Worm (Caenorhabditis elegans) whole organism, L2 larva: ENCODE results near the gene B0391.14.

Source experiments
- C34F6.9 ChIP-seq: fragments of 150-350 bp; optimal IDR thresholded peaks from 2 replicates; lab custom pipeline; 2014; ENCODE audit warnings: missing biosample characterization, missing genetic modification characterization
- F13H6.1 ChIP-seq: sonication (generic microtip); optimal IDR thresholded peaks from 2 replicates; lab custom pipeline; 2016; ENCODE audit warnings: missing genetic modification characterization, missing compliant biosample characterization
- R02D3.7 ChIP-seq: fragments of 150-350 bp; optimal IDR thresholded peaks from 2 replicates; lab custom pipeline; 2014; ENCODE audit warnings: missing biosample characterization, missing genetic modification characterization
- Y55F3AM.14 ChIP-seq: fragments of 200-800 bp; sonication (Bioruptor generic); optimal IDR thresholded peaks from 2 replicates; lab custom pipeline; 2018; ENCODE audit warnings: mild to moderate bottlenecking, missing genetic modification characterization, missing compliant biosample characterization
- ZK546.5 ChIP-seq: sonication (generic microtip); optimal IDR thresholded peaks from 2 replicates; lab custom pipeline; 2017; ENCODE audit warnings: missing biosample characterization, missing genetic modification characterization
- alr-1 ChIP-seq: fragments of 150-350 bp; optimal IDR thresholded peaks from 2 replicates; lab custom pipeline; 2014; ENCODE audit warnings: missing biosample characterization, missing genetic modification characterization
- aly-2 ChIP-seq: fragments of 150-350 bp; optimal IDR thresholded peaks from 2 replicates; lab custom pipeline; 2014; ENCODE audit warnings: missing biosample characterization, missing genetic modification characterization
- ama-1 ChIP-seq: fragments of 150-350 bp; optimal IDR thresholded peaks from 2 replicates; lab custom pipeline; 2018; ENCODE audit warnings: inconsistent platforms
- blmp-1 ChIP-seq: sonication (generic microtip); optimal IDR thresholded peaks from 2 replicates; lab custom pipeline; 2017; ENCODE audit warnings: missing genetic modification characterization, mild to moderate bottlenecking, missing compliant biosample characterization, antibody characterized with exemption, moderate library complexity; ENCODE audit not compliant: insufficient read depth
- ceh-82 ChIP-seq: fragments of 150-350 bp; optimal IDR thresholded peaks from 2 replicates; lab custom pipeline; 2014; ENCODE audit warnings: missing biosample characterization, missing genetic modification characterization
- crh-2 ChIP-seq: sonication (generic microtip); optimal IDR thresholded peaks from 2 replicates; lab custom pipeline; 2017; ENCODE audit warnings: missing biosample characterization, missing genetic modification characterization
- dmd-4 ChIP-seq: sonication (generic microtip); optimal IDR thresholded peaks from 2 replicates; lab custom pipeline; 2017; ENCODE audit warnings: missing biosample characterization, missing genetic modification characterization
- egl-27 ChIP-seq: sonication (generic microtip); optimal IDR thresholded peaks from 3 replicates; lab custom pipeline; 2017; ENCODE audit warnings: missing biosample characterization, missing genetic modification reagents, missing genetic modification characterization
- elt-1 ChIP-seq: fragments of 150-350 bp; optimal IDR thresholded peaks from 2 replicates; lab custom pipeline; 2014; ENCODE audit warnings: missing biosample characterization, missing genetic modification characterization
- elt-3 ChIP-seq: sonication (generic microtip); optimal IDR thresholded peaks from 2 replicates; lab custom pipeline; 2017; ENCODE audit warnings: missing biosample characterization, missing genetic modification characterization
- fos-1 ChIP-seq: fragments of 150-350 bp; optimal IDR thresholded peaks from 2 replicates; lab custom pipeline; 2014; ENCODE audit warnings: missing biosample characterization, missing genetic modification characterization
- lin-11 ChIP-seq: fragments of 150-350 bp; sonication (generic microtip); optimal IDR thresholded peaks from 2 replicates; lab custom pipeline; 2014; ENCODE audit warnings: missing biosample characterization, missing genetic modification characterization, inconsistent platforms, mixed read lengths
- lin-13 ChIP-seq: fragments of 150-350 bp; optimal IDR thresholded peaks from 2 replicates; lab custom pipeline; 2014; ENCODE audit warnings: missing biosample characterization, missing genetic modification reagents, missing genetic modification characterization
- lin-39 ChIP-seq: fragments of 150-350 bp; optimal IDR thresholded peaks from 2 replicates; lab custom pipeline; 2014; ENCODE audit warnings: missing biosample characterization, missing genetic modification reagents, missing genetic modification characterization
- lsy-2 ChIP-seq, 2 experiments: fragments of 150-350 bp in 1 of 2; sonication (generic microtip) in 1 of 2; optimal IDR thresholded peaks; 2 replicates each; lab custom pipeline; 2014 to 2017; ENCODE audit warnings: missing biosample characterization in 2 of 2, missing genetic modification characterization in 2 of 2
- mab-5 ChIP-seq: fragments of 150-350 bp; optimal IDR thresholded peaks from 2 replicates; lab custom pipeline; 2014; ENCODE audit warnings: missing biosample characterization, missing genetic modification characterization
- mbf-1 ChIP-seq: sonication (generic microtip); optimal IDR thresholded peaks from 2 replicates; lab custom pipeline; 2017; ENCODE audit warnings: missing biosample characterization, missing genetic modification characterization
- nhr-10 ChIP-seq: sonication (generic microtip); optimal IDR thresholded peaks from 2 replicates; lab custom pipeline; 2017; ENCODE audit warnings: missing biosample characterization, missing genetic modification characterization
- nhr-12 ChIP-seq: fragments of 150-350 bp; optimal IDR thresholded peaks from 2 replicates; lab custom pipeline; 2014; ENCODE audit warnings: missing biosample characterization, missing genetic modification characterization
- nhr-21 ChIP-seq: fragments of 150-350 bp; optimal IDR thresholded peaks from 2 replicates; lab custom pipeline; 2014; ENCODE audit warnings: missing biosample characterization, missing genetic modification characterization
- nhr-23 ChIP-seq: fragments of 150-350 bp; optimal IDR thresholded peaks from 2 replicates; lab custom pipeline; 2014; ENCODE audit warnings: missing biosample characterization, missing genetic modification reagents, missing genetic modification characterization
- nhr-237 ChIP-seq: fragments of 150-350 bp; optimal IDR thresholded peaks from 2 replicates; lab custom pipeline; 2014; ENCODE audit warnings: missing biosample characterization, missing genetic modification characterization
- nhr-25 ChIP-seq: fragments of 150-350 bp; sonication (generic microtip); optimal IDR thresholded peaks from 3 replicates; lab custom pipeline; 2014; ENCODE audit warnings: missing biosample characterization, missing genetic modification characterization
- nhr-6 ChIP-seq: fragments of 150-350 bp; optimal IDR thresholded peaks from 2 replicates; lab custom pipeline; 2014; ENCODE audit warnings: missing biosample characterization, missing genetic modification characterization
- nhr-77 ChIP-seq: fragments of 150-350 bp; optimal IDR thresholded peaks from 2 replicates; lab custom pipeline; 2014; ENCODE audit warnings: missing biosample characterization, missing genetic modification characterization
- sem-4 ChIP-seq: fragments of 150-350 bp; optimal IDR thresholded peaks from 2 replicates; lab custom pipeline; 2014; ENCODE audit warnings: missing biosample characterization, missing genetic modification reagents, missing genetic modification characterization
- sma-3 ChIP-seq: sonication (generic microtip); optimal IDR thresholded peaks from 2 replicates; lab custom pipeline; 2016; ENCODE audit warnings: missing genetic modification reagents, missing genetic modification characterization, missing compliant biosample characterization
- sma-9 ChIP-seq, 2 experiments: fragments of 150-350 bp in 1 of 2; sonication (generic microtip) in 1 of 2; optimal IDR thresholded peaks; 2 replicates each; lab custom pipeline; 2014 to 2016; ENCODE audit warnings: missing genetic modification characterization in 2 of 2, mild to moderate bottlenecking in 1 of 2, missing biosample characterization in 1 of 2, missing compliant biosample characterization in 1 of 2, missing genetic modification reagents in 1 of 2, moderate library complexity in 1 of 2
- snpc-4 ChIP-seq: fragments of 150-350 bp; optimal IDR thresholded peaks from 2 replicates; lab custom pipeline; 2014; ENCODE audit warnings: missing biosample characterization, missing genetic modification characterization
- unc-39 ChIP-seq: fragments of 150-350 bp; optimal IDR thresholded peaks from 2 replicates; lab custom pipeline; 2014; ENCODE audit warnings: missing biosample characterization, missing genetic modification characterization
- unc-55 ChIP-seq: fragments of 150-350 bp; sonication (generic microtip); optimal IDR thresholded peaks from 3 replicates; lab custom pipeline; 2014; ENCODE audit warnings: missing biosample characterization, missing genetic modification reagents, missing genetic modification characterization
- unc-62 ChIP-seq: fragments of 150-350 bp; optimal IDR thresholded peaks from 2 replicates; lab custom pipeline; 2014; ENCODE audit warnings: missing biosample characterization, missing genetic modification reagents, missing genetic modification characterization
- zag-1 ChIP-seq: fragments of 150-350 bp; optimal IDR thresholded peaks from 2 replicates; lab custom pipeline; 2014; ENCODE audit warnings: missing biosample characterization, missing genetic modification characterization
- ztf-1 ChIP-seq: fragments of 200-800 bp; sonication (Bioruptor generic); conservative IDR thresholded peaks from 2 replicates; pipeline ENCODE4 v1.3.6; 2022; ENCODE audit warnings: missing genetic modification characterization, missing compliant biosample characterization
- ztf-11 ChIP-seq: sonication (generic microtip); optimal IDR thresholded peaks from 2 replicates; lab custom pipeline; 2017; ENCODE audit warnings: missing biosample characterization, missing genetic modification characterization

B0391.14 gene

DNA sequence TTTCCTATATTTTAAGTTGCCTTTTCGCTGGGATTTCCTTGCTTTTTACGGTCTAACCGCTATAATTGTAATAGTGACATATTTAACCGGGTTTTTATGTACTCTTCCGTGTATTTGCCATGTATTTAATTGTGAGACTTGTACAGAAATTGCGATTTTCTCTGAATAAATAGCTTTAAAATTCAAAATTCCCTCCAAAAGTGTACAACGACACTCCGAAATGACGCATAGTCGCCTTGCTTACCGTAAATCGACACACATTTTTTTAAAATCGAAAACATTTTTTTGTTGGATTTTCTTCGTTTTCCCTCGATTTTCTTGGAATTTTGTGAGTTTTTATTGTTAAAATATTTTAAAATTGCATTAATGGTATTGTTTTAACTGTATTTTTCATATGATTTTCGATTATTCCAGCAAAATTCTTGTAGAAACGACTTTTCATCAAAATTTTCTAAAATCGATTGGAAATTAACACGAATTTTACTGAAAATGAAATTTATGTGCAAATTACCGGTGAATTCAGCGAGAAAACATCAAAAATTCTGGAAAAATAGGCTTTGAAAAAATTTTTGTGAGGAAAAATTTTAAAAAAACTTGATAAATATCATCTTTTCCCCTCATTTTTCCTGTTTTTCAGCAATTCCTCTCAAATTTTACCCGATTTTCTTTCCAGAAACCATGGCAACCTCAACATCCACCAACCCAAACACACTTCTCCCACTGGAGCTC is 29.8 kb downstream of the B0391.14 start, which contains the start of gene lsm-5 (continued):
- TF ChIP-seq unc-39 (tag; lab: Kevin White, UChicago) (no peak), nhr-12 (no peak), crh-2 (tag; lab: Kevin White, UChicago) (peak; percentile 61), blmp-1 (tag; lab: Kevin White, UChicago) (no peak), sma-9 (GFP tag; optimal IDR thresholded peaks at IDR 0.05; lab: Kevin White, UChicago) (peak; percentile 44), sma-9 (tag; optimal IDR thresholded peaks at IDR 0.05; lab: Kevin White, UChicago) (no peak), mbf-1 (no peak), snpc-4 (tag; lab: Kevin White, UChicago) (peak; percentile 22), fos-1 (peak; percentile 27), ZK546.5 (tag; lab: Kevin White, UChicago) (no peak), ceh-82 (tag; lab: Kevin White, UChicago) (no peak), sma-3 (GFP tag; lab: Kevin White, UChicago) (peak; percentile 39), egl-27 (tag; lab: Kevin White, UChicago) (no peak), sem-4 (tag; lab: Kevin White, UChicago) (no peak), nhr-10 (no peak), ztf-11 (tag; lab: Kevin White, UChicago) (no peak), C34F6.9 (tag; lab: Kevin White, UChicago) (peak; percentile 66), nhr-23 (no peak), nhr-21 (tag; lab: Kevin White, UChicago) (peak; percentile 40), mab-5 (tag; lab: Kevin White, UChicago) (no peak), zag-1 (tag; lab: Kevin White, UChicago) (no peak)

DNA sequence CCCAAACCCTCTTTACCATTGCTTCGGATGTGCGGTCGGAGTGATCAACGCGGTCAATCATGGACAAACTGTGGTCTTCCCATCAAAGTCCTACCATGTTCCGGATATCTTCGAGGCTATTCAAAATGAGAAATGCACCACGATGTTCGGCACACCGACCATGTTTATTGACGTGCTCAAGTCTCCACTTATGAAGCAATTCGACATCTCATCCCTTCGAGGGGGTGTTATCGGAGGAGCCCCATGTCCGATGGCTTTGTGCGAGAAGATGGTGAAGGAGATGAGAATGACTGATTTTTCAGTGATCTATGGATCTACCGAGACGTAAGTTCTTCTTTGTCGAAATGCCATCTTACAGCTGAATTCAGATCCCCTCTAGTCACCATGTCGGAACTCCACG is 31.3 kb downstream of the B0391.14 start:
- peak; percentile 69 for TF ChIP-seq ama-1 (lab: Kevin White, UChicago)
- TF ChIP-seq nhr-77 (tag; lab: Kevin White, UChicago) = no peak
- no peak for TF ChIP-seq elt-1 (tag; lab: Kevin White, UChicago)
- TF ChIP-seq R02D3.7 = no peak

DNA sequence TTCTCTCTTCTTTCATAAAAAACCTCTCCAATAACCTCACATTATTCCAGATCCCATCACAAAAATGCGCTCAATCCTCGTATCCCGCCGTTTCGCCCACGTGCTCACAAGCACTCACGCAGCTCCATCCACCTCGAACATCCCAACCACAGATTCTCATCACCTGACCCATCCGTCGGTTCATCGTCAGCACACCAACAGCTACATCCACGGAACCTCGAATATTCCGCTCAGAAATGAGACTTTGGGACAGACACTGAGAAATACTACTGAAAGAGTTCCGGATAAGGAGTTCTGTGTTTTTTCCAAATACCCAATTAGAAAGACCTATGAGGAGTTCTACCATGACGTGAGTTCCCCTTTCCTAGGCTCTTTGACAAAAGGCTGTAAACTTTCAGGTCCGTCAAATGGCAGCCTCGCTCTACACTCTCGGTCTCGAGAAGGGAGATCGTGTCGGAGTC is 32.3 kb downstream of the B0391.14 start, which contains the start of gene acs-2:
Gene acs-2 (plus strand): TSS at position 51 of the 461 bp plus-strand sequence.
- TF ChIP-seq alr-1 (no peak), F13H6.1 (tag; lab: Kevin White, UChicago) (no peak), snpc-4 (tag; lab: Kevin White, UChicago) (no peak), fos-1 (no peak), C34F6.9 (tag; lab: Kevin White, UChicago) (no peak), nhr-21 (tag; lab: Kevin White, UChicago) (no peak), ztf-1 (no peak), sma-3 (GFP tag; lab: Kevin White, UChicago) (no peak), sma-9 (GFP tag; optimal IDR thresholded peaks at IDR 0.05; lab: Kevin White, UChicago) (no peak), sma-9 (tag; optimal IDR thresholded peaks at IDR 0.05; lab: Kevin White, UChicago) (no peak), Y55F3AM.14 (GFP tag; lab: Kevin White, UChicago) (no peak), sem-4 (tag; lab: Kevin White, UChicago) (no peak), lsy-2 (tag; optimal IDR thresholded peaks at IDR 0.05; lab: Kevin White, UChicago) (no peak), nhr-10 (no peak), dmd-4 (tag; lab: Kevin White, UChicago) (no peak), nhr-77 (tag; lab: Kevin White, UChicago) (no peak), aly-2 (tag; lab: Kevin White, UChicago) (no peak), ZK546.5 (tag; lab: Kevin White, UChicago) (no peak), elt-3 (tag; lab: Kevin White, UChicago) (no peak), ceh-82 (tag; lab: Kevin White, UChicago) (no peak), unc-55 (GFP tag; lab: Kevin White, UChicago) (no peak)
- TF ChIP-seq, all 48 proteins: peak for 0

DNA sequence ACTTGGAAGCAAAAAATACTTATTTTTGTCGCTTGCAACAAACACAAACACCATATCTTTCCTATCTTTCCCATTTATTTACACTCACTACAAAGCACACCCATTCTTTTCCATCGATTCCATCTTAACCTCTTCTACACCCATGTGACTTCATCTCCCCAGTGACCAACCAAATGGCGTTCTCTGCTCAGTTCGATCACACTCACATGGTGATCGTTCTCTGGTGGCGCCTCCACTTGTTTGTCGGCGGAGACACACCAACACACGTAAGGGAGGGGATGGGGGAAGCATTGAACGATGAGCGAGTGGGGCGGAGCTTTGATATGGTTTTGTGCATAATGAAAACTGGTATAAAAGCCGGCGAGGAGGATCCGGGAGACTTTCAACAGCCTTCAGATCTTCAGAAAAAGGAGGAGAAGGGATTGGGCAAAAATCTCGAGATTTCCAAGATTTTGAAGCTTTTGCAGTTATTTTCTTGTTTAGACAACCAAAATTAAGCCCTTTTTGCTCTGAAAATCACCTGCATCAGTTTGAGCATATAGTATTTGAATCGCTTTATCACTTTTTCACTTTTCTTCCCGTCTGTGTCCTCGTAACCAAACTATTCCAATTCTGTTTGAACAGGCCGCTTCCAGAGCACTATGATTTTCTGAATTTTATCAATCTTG is 33.0 kb downstream of the B0391.14 start:
- TF ChIP-seq unc-62 (GFP tag; lab: Kevin White, UChicago) (no peak), F13H6.1 (tag; lab: Kevin White, UChicago) (peak; percentile 81), lin-11 (tag; lab: Kevin White, UChicago) (peak; percentile 57), ama-1 (lab: Kevin White, UChicago) (peak; percentile 95), dmd-4 (tag; lab: Kevin White, UChicago) (no peak), sma-9 (GFP tag; optimal IDR thresholded peaks at IDR 0.05; lab: Kevin White, UChicago) (peak; percentile 94), sma-9 (tag; optimal IDR thresholded peaks at IDR 0.05; lab: Kevin White, UChicago) (no peak), nhr-237 (tag; lab: Kevin White, UChicago) (no peak), aly-2 (tag; lab: Kevin White, UChicago) (no peak), mbf-1 (no peak), lin-39 (tag; lab: Kevin White, UChicago) (no peak), zag-1 (tag; lab: Kevin White, UChicago) (no peak), nhr-77 (tag; lab: Kevin White, UChicago) (no peak), nhr-10 (no peak), C34F6.9 (tag; lab: Kevin White, UChicago) (peak; percentile 76), unc-55 (GFP tag; lab: Kevin White, UChicago) (peak; percentile 6), lin-13 (GFP tag; lab: Kevin White, UChicago) (peak; percentile 25), nhr-6 (tag; lab: Kevin White, UChicago) (peak; percentile 29), nhr-23 (no peak), nhr-12 (no peak), sem-4 (tag; lab: Kevin White, UChicago) (peak; percentile 73), blmp-1 (tag; lab: Kevin White, UChicago) (peak; percentile 40), lsy-2 (tag; optimal IDR thresholded peaks at IDR 0.05; lab: Kevin White, UChicago) (peak in 1 of 2 experiments; percentile 84), nhr-25 (tag; lab: Kevin White, UChicago) (peak; percentile 70), mab-5 (tag; lab: Kevin White, UChicago) (peak; percentile 76), crh-2 (tag; lab: Kevin White, UChicago) (peak; percentile 83)
